Worm (Caenorhabditis elegans) whole organism, L4/young adult: ENCODE data around the gene prx-10.

Source experiments
- dao-5 ChIP-seq: sonication (generic microtip); optimal IDR thresholded peaks from 2 replicates; lab custom pipeline; 2016; ENCODE audit warnings: missing genotype, missing genetic modification characterization, moderate library complexity, missing compliant biosample characterization
- him-1 ChIP-seq: sonication (generic microtip); optimal IDR thresholded peaks from 2 replicates; lab custom pipeline; 2016; ENCODE audit warnings: missing genotype, missing genetic modification reagents, missing genetic modification characterization, missing compliant biosample characterization

DNA sequence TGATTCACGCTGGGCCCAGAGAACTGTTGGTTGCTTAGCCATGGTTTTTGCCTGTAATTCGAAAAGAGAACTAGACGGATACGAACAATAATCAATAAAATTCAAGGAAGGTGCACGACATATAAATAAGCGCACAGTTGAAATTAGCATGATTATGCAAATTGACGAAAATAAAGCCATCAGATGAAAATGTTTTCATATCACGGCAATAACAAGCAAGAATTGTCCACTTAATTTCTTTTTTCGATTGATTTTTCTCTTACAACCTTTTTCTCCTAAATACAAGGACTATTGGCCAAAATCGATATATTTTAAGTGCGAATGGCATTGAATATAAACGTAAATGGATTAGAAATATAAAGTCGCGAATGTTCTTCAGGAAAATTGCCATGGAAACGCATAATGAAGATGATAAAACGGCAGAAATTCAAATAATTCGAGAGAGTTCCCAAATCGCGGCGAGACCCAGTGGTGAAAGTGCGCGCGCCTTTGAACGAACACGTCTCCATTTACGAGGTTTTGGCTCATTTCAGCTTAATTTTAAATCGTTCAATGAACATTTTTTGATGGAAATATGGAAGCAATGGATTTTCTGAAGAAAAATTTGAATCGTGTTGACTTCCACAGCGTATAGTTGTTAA lies 38.6 kb downstream of the prx-10 start, which contains the start of the genes daf-41 and toc-1:
- TF ChIP-seq him-1 (tag; lab: Kevin White, UChicago) (no peak), dao-5 (tag; lab: Kevin White, UChicago) (no peak)
